Worm (Caenorhabditis elegans): ENCODE measurements around the gene srh-170.

ce11 chrV:15384733-15385132 is 3.9 kb downstream of the srh-170 start, which contains the start of gene str-102:
- TF ChIP-seq ztf-29 (GFP tag; IDR thresholded peaks at IDR 0.05) (no peak), cog-1 (tag; optimal IDR thresholded peaks at IDR 0.05) (no peak), T22C8.4 (GFP tag; IDR thresholded peaks at IDR 0.05) (no peak), ztf-23 (GFP tag; IDR thresholded peaks at IDR 0.05) (no peak), klf-2 (GFP tag; conservative IDR thresholded peaks at IDR 0.05) (no peak), med-1 (GFP tag; optimal IDR thresholded peaks at IDR 0.05; ENCODE audit: insufficient read depth) (no peak), flt-1 (GFP tag; IDR thresholded peaks at IDR 0.05) (no peak), tab-1 (GFP tag; IDR thresholded peaks at IDR 0.05) (no peak)

All from whole organism, midembryonic.